Fruit fly (Drosophila melanogaster): ENCODE data around the gene tst.

DNA sequence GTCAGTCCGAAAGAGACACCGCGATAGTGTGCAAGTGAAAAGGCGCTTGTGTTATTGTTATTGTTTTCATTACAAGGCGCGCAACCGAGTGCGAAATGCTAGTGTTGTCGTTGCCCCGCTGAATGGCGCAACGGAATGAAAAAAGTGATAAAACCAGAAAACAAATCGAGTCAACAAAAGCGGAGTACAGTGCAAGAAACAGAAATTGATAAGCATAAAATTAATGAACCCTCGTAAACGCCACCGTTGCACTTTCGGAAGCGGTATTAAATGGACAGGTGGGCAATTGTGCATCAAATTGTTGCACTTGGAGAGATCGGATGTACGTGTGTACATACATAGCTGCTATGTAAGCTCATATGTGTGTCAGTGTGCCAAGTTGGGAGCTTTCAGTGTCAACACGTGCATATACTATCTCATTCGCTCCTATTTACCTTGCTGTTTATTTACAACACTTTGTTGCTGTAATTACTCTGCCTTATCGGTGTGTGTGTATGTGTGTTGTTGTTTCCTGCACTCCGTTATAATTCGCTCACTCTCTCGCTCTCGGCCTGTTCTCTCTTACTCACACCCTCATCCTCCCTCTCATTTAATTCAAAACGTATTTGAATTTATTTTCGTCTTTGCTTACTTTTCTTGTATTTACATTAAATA, 49.2 kb downstream of the tst start:
- no peak for TF ChIP-seq psq (optimal IDR thresholded peaks at IDR 0.05)
- TF ChIP-seq usp (GFP tag; optimal IDR thresholded peaks at IDR 0.05) = no peak
